Fruit fly (Drosophila melanogaster): ENCODE data around the gene CG42709.
A peak's percentile ranks its signal among the peaks of the same experiment; 100 is the strongest.

The CG42709 gene

dm6 chr3L:12754769-12755189 lies 35.2 kb upstream of the CG42709 start, which contains the start of the genes CG10973 and Vps13D (continued):
- no peak for TF ChIP-seq CG10274 (GFP tag; optimal IDR thresholded peaks at IDR 0.05)
- TF ChIP-seq Gug (GFP tag; IDR thresholded peaks at IDR 0.05), result no peak
- no peak for TF ChIP-seq D (optimal IDR thresholded peaks at IDR 0.05)
- peak; percentile 39 for TF ChIP-seq D (GFP tag; optimal IDR thresholded peaks at IDR 0.05)
- no peak for TF ChIP-seq CG30431 (GFP tag; optimal IDR thresholded peaks at IDR 0.05)
- peak; percentile 71; the same call in 2 of the 3 replicates for TF ChIP-seq zen2 (GFP tag; IDR thresholded peaks at IDR 0.05; ENCODE audit: partially characterized antibody)
- peak; percentile 68 for TF ChIP-seq CG6254 (GFP tag; optimal IDR thresholded peaks at IDR 0.05)
- no peak for TF ChIP-seq CG31441 (GFP tag; IDR thresholded peaks at IDR 0.05)
- TF ChIP-seq CG10209 (GFP tag; optimal IDR thresholded peaks at IDR 0.05), result no peak
- peak; percentile 33 for TF ChIP-seq CHES-1-like (GFP tag; optimal IDR thresholded peaks at IDR 0.05)
- TF ChIP-seq CG31388 (GFP tag; optimal IDR thresholded peaks at IDR 0.05), result no peak
- no peak; the same call in 2 of the 3 replicates for TF ChIP-seq B-H1 (GFP tag; IDR thresholded peaks at IDR 0.05)
- no peak for TF ChIP-seq repo (GFP tag; optimal IDR thresholded peaks at IDR 0.05)
- TF ChIP-seq tin (GFP tag; optimal IDR thresholded peaks at IDR 0.05), result no peak
- TF ChIP-seq CG12155 (GFP tag; optimal IDR thresholded peaks at IDR 0.05), result peak; percentile 47
- TF ChIP-seq CG4404 (GFP tag; IDR thresholded peaks at IDR 0.05), result no peak
- TF ChIP-seq pho (GFP tag; optimal IDR thresholded peaks at IDR 0.05), result peak; percentile 52
- TF ChIP-seq Sry-δ (GFP tag; optimal IDR thresholded peaks at IDR 0.05), result peak; percentile 86
- TF ChIP-seq chif (GFP tag; optimal IDR thresholded peaks at IDR 0.05), result no peak
- no peak for TF ChIP-seq CG14441 (GFP tag; IDR thresholded peaks at IDR 0.05)
- TF ChIP-seq ci (GFP tag; IDR thresholded peaks at IDR 0.05), result no peak
- TF ChIP-seq sim (GFP tag; IDR thresholded peaks at IDR 0.05), result no peak
- peak; percentile 18 for TF ChIP-seq CG4820 (GFP tag; optimal IDR thresholded peaks at IDR 0.05)
- TF ChIP-seq CG8359 (GFP tag; optimal IDR thresholded peaks at IDR 0.05; ENCODE audit: borderline replicate concordance), result peak; percentile 50
- no peak for TF ChIP-seq p53 (GFP tag; optimal IDR thresholded peaks at IDR 0.05)
- TF ChIP-seq CG15073 (GFP tag; optimal IDR thresholded peaks at IDR 0.05), result no peak
- TF ChIP-seq CG14014 (GFP tag; IDR thresholded peaks at IDR 0.05), result peak; percentile 35; the same call in 1 of the 2 replicates
- no peak for TF ChIP-seq her (GFP tag; optimal IDR thresholded peaks at IDR 0.05)
- TF ChIP-seq CG12104 (GFP tag; optimal IDR thresholded peaks at IDR 0.05), result peak; percentile 27
- TF ChIP-seq ttk (GFP tag; IDR thresholded peaks at IDR 0.05), result no peak
- TF ChIP-seq btn (GFP tag; optimal IDR thresholded peaks at IDR 0.05), result no peak
- TF ChIP-seq Sin3A (optimal IDR thresholded peaks at IDR 0.05), result no peak
- TF ChIP-seq pita (GFP tag; optimal IDR thresholded peaks at IDR 0.05), result peak; percentile 59
- no peak for TF ChIP-seq sr (GFP tag; IDR thresholded peaks at IDR 0.05)
- peak; percentile 1 for TF ChIP-seq kay (GFP tag; optimal IDR thresholded peaks at IDR 0.05)
- TF ChIP-seq gce (GFP tag; IDR thresholded peaks at IDR 0.05), result no peak

- TF ChIP-seq CG4360 (GFP tag; IDR thresholded peaks at IDR 0.05) (no peak), CG32767 (GFP tag; IDR thresholded peaks at IDR 0.05) (no peak), CG12299 (tag; optimal IDR thresholded peaks at IDR 0.05) (peak; percentile 43), cg (GFP tag; optimal IDR thresholded peaks at IDR 0.05) (peak; percentile 57), CG30020 (tag; optimal IDR thresholded peaks at IDR 0.05) (peak; percentile 34), GATAe (GFP tag; conservative IDR thresholded peaks at IDR 0.05) (peak; percentile 84), crp (GFP tag; optimal IDR thresholded peaks at IDR 0.05) (peak in 1 of 2 experiments; percentile 7), CG14860 (GFP tag; IDR thresholded peaks at IDR 0.05; ENCODE audit: partially characterized antibody) (peak; percentile 78), Scr (GFP tag; IDR thresholded peaks at IDR 0.05; ENCODE audit: partially characterized antibody) (peak; percentile 88), cwo (GFP tag; optimal IDR thresholded peaks at IDR 0.05) (no peak), CG4707 (GFP tag; optimal IDR thresholded peaks at IDR 0.05) (no peak), tup (GFP tag; optimal IDR thresholded peaks at IDR 0.05) (no peak), klu (GFP tag; IDR thresholded peaks at IDR 0.05) (no peak), B-H2 (GFP tag; optimal IDR thresholded peaks at IDR 0.05) (no peak), HLHmδ (GFP tag; optimal IDR thresholded peaks at IDR 0.05) (no peak), grn (GFP tag; optimal IDR thresholded peaks at IDR 0.05) (peak; percentile 21)
Measured at dm6 chr3L:12772740-12773686, 17.0 kb upstream of the CG42709 start, which contains the start of gene Hip1. TSS of gene Hip1 (minus strand) at chr3L:12773573.
